Fruit fly (Drosophila melanogaster) whole organism, prepupa: Measurements from ENCODE around the gene CG14511.

Experiments used
- CG11762 ChIP-seq: fragments of 200-800 bp; sonication (Bioruptor generic); optimal IDR thresholded peaks from 3 replicates; lab custom pipeline; 2016; ENCODE audit warnings: missing biosample characterization, missing genetic modification characterization; ENCODE audit not compliant: insufficient read depth
- CG11902 ChIP-seq: fragments of 200-800 bp; sonication (Bioruptor generic); optimal IDR thresholded peaks from 3 replicates; lab custom pipeline; 2016; ENCODE audit warnings: missing biosample characterization, missing genetic modification characterization
- CG15336 ChIP-seq: fragments of 200-800 bp; sonication (Bioruptor generic); IDR thresholded peaks from 2 replicates; pipeline ENCODE4 v1.3.6; 2022; ENCODE audit warnings: missing biosample characterization, missing genetic modification characterization
- CG6792 ChIP-seq: fragments of 200-800 bp; sonication (Bioruptor generic); optimal IDR thresholded peaks from 3 replicates; lab custom pipeline; 2016; ENCODE audit warnings: missing biosample characterization, missing genetic modification characterization
- CG9139 ChIP-seq: fragments of 200-800 bp; sonication (Bioruptor generic); optimal IDR thresholded peaks from 3 replicates; lab custom pipeline; 2017; ENCODE audit warnings: missing biosample characterization, mild to moderate bottlenecking, missing genetic modification characterization
- Eip75B ChIP-seq: fragments of 200-800 bp; sonication (Bioruptor generic); optimal IDR thresholded peaks from 3 replicates; lab custom pipeline; 2016; ENCODE audit warnings: missing biosample characterization, missing genetic modification characterization
- Eip78C ChIP-seq: fragments of 200-800 bp; sonication (Bioruptor generic); peaks from one replicate; lab custom pipeline; 2016; ENCODE audit warnings: missing biosample characterization, missing genetic modification characterization
- Gug ChIP-seq: fragments of 200-800 bp; sonication (Bioruptor generic); IDR thresholded peaks from 2 replicates; pipeline ENCODE4 v1.3.6; 2022; ENCODE audit warnings: missing biosample characterization, missing genetic modification characterization
- Hr39 ChIP-seq: fragments of 200-800 bp; sonication (Bioruptor generic); optimal IDR thresholded peaks from 2 replicates; lab custom pipeline; 2016; ENCODE audit warnings: missing biosample characterization, missing genetic modification characterization
- OdsH ChIP-seq: fragments of 200-800 bp; sonication (Bioruptor generic); optimal IDR thresholded peaks from 3 replicates; lab custom pipeline; 2016; ENCODE audit warnings: missing biosample characterization, missing genetic modification characterization
- Sox14 ChIP-seq: fragments of 200-800 bp; sonication (Bioruptor generic); optimal IDR thresholded peaks from 3 replicates; lab custom pipeline; 2016; ENCODE audit warnings: missing biosample characterization, missing genetic modification characterization
- achi ChIP-seq: fragments of 200-800 bp; sonication (Bioruptor generic); optimal IDR thresholded peaks from 3 replicates; lab custom pipeline; 2016; ENCODE audit warnings: missing biosample characterization, missing genetic modification characterization
- acj6 ChIP-seq: fragments of 200-800 bp; sonication (Bioruptor generic); optimal IDR thresholded peaks from 3 replicates; lab custom pipeline; 2016; ENCODE audit warnings: missing biosample characterization, missing genetic modification characterization
- dac ChIP-seq: fragments of 200-800 bp; sonication (Bioruptor generic); optimal IDR thresholded peaks from 2 replicates; lab custom pipeline; 2017; ENCODE audit warnings: missing biosample characterization, mild to moderate bottlenecking, missing genetic modification characterization
- fkh ChIP-seq: fragments of 200-800 bp; sonication (Bioruptor generic); optimal IDR thresholded peaks from 3 replicates; lab custom pipeline; 2017; ENCODE audit warnings: missing biosample characterization, mild to moderate bottlenecking, missing genetic modification characterization, moderate library complexity
- net ChIP-seq: fragments of 200-800 bp; sonication (Bioruptor generic); optimal IDR thresholded peaks from 3 replicates; lab custom pipeline; 2016; ENCODE audit warnings: missing biosample characterization, missing genetic modification characterization
- ss ChIP-seq, 2 experiments: fragments of 200-800 bp; sonication (Bioruptor generic); optimal IDR thresholded peaks; 2 replicates in 1 of 2; 3 replicates in 1 of 2; lab custom pipeline; 2017 to 2018; ENCODE audit warnings: mild to moderate bottlenecking in 2 of 2, missing biosample characterization in 2 of 2, missing genetic modification characterization in 2 of 2, moderate library complexity in 1 of 2
- topi ChIP-seq: fragments of 200-800 bp; sonication (Bioruptor generic); optimal IDR thresholded peaks from 3 replicates; lab custom pipeline; 2016; ENCODE audit warnings: missing biosample characterization, missing genetic modification characterization
- vri ChIP-seq: fragments of 200-800 bp; sonication (Bioruptor generic); optimal IDR thresholded peaks from 3 replicates; lab custom pipeline; 2016; ENCODE audit warnings: missing biosample characterization, mild to moderate bottlenecking, missing genetic modification characterization

CG14511 gene

DNA sequence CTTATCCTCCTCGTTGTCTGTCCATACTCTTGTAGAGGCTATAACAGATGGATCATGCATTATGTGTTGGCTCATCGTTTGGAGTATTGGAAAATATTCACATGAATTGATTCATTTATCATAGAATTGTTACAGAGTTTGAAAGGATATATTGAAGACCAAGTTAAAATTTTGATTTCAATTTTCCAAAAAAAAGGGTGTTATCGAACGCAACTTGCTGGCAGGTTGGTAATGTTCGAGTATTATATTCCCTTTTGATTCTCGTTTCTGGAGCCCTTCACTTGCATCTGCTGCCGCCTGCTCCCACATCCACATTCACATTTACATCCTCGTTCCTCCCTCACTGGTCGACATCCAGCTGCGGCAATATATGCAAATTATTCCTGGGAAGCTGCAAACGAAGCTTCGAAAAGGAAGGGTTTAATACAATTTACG lies 50.7 kb downstream of the CG14511 start (continued):
- TF ChIP-seq fkh (GFP tag; lab: Kevin White, UChicago) (no peak), OdsH (GFP tag; lab: Kevin White, UChicago) (no peak), vri (GFP tag; lab: Kevin White, UChicago) (no peak), CG9139 (GFP tag; lab: Kevin White, UChicago) (peak; percentile 66), dac (GFP tag; lab: Kevin White, UChicago) (no peak), net (GFP tag; lab: Kevin White, UChicago) (peak; percentile 68), achi (GFP tag; lab: Kevin White, UChicago) (peak; percentile 77), Eip75B (GFP tag; lab: Kevin White, UChicago) (no peak), CG15336 (GFP tag; lab: Robert Waterston, UW) (peak; percentile 38), Sox14 (GFP tag; lab: Kevin White, UChicago) (peak; percentile 78), CG6792 (GFP tag; lab: Kevin White, UChicago) (peak; percentile 82), topi (peak; percentile 90), Eip78C (GFP tag; lab: Kevin White, UChicago) (peak; percentile 96), CG11902 (GFP tag; lab: Kevin White, UChicago) (peak; percentile 59), Hr39 (GFP tag; lab: Kevin White, UChicago) (peak; percentile 91), CG11762 (GFP tag; lab: Kevin White, UChicago) (peak; percentile 44), acj6 (no peak), Gug (peak; percentile 37; the same call in 1 of the 2 replicates), ss (GFP tag; optimal IDR thresholded peaks at IDR 0.05; lab: Kevin White, UChicago) (peak in 1 of 2 experiments; percentile 88)
